Fruit fly (Drosophila melanogaster) whole organism, embryonic: ENCODE results near the gene scpr-B.
A peak's percentile ranks its signal among the peaks of the same experiment; 100 is the strongest.

ENCODE experiments used
- Asciz ChIP-seq: fragments of 200-800 bp; sonication (Bioruptor generic); optimal IDR thresholded peaks from 2 replicates; lab custom pipeline; 2017; ENCODE audit warnings: missing biosample characterization, mild to moderate bottlenecking, missing genetic modification characterization, missing genetic modification reagents
- BEAF-32 ChIP-seq: fragments of 200-800 bp; sonication (Bioruptor generic); optimal IDR thresholded peaks from 3 replicates; lab custom pipeline; 2017; ENCODE audit warnings: missing biosample characterization, missing genetic modification characterization, mild to moderate bottlenecking, moderate library complexity, missing genetic modification reagents
- CG10543 ChIP-seq: fragments of 200-800 bp; sonication (Bioruptor generic); optimal IDR thresholded peaks from 3 replicates; lab custom pipeline; 2017; ENCODE audit warnings: missing biosample characterization, mild to moderate bottlenecking, missing genetic modification characterization, moderate library complexity
- CG10979 ChIP-seq: fragments of 200-800 bp; sonication (Bioruptor generic); optimal IDR thresholded peaks from 2 replicates; lab custom pipeline; 2018; ENCODE audit warnings: missing biosample characterization, mild to moderate bottlenecking, missing genetic modification characterization, moderate library complexity
- CG11398 ChIP-seq: fragments of 200-800 bp; sonication (Bioruptor generic); optimal IDR thresholded peaks from 2 replicates; lab custom pipeline; 2016; ENCODE audit warnings: missing biosample characterization, missing genetic modification characterization
- CG12071 ChIP-seq: fragments of 200-800 bp; sonication (Bioruptor generic); optimal IDR thresholded peaks from 3 replicates; lab custom pipeline; 2018; ENCODE audit warnings: missing biosample characterization, mild to moderate bottlenecking, missing genetic modification characterization
- CG13296 ChIP-seq: fragments of 200-800 bp; sonication (Bioruptor generic); optimal IDR thresholded peaks from 3 replicates; lab custom pipeline; 2018; ENCODE audit warnings: missing biosample characterization, mild to moderate bottlenecking, missing genetic modification characterization
- CG13775 ChIP-seq: fragments of 200-800 bp; sonication (Bioruptor generic); optimal IDR thresholded peaks from 3 replicates; lab custom pipeline; 2017; ENCODE audit warnings: missing biosample characterization, mild to moderate bottlenecking, missing genetic modification characterization
- CG14710 ChIP-seq: fragments of 200-800 bp; sonication (Bioruptor generic); optimal IDR thresholded peaks from 3 replicates; lab custom pipeline; 2019; ENCODE audit warnings: missing biosample characterization, mild to moderate bottlenecking, missing genetic modification characterization, moderate library complexity
- CG15514 ChIP-seq: fragments of 200-800 bp; sonication (Bioruptor generic); optimal IDR thresholded peaks from 3 replicates; lab custom pipeline; 2017; ENCODE audit warnings: missing biosample characterization, missing genetic modification characterization, mild to moderate bottlenecking, moderate library complexity, missing genetic modification reagents
- CG16813 ChIP-seq: fragments of 200-800 bp; sonication (Bioruptor generic); IDR thresholded peaks from 3 replicates; pipeline ENCODE4 v1.3.6; 2022; ENCODE audit warnings: missing biosample characterization, missing genetic modification characterization; ENCODE audit not compliant: partially characterized antibody
- CG17912 ChIP-seq: fragments of 200-800 bp; sonication (Bioruptor generic); optimal IDR thresholded peaks from 2 replicates; lab custom pipeline; 2018; ENCODE audit warnings: missing biosample characterization, mild to moderate bottlenecking, missing genetic modification characterization
- CG18619 ChIP-seq: fragments of 200-800 bp; sonication (Bioruptor generic); optimal IDR thresholded peaks from 3 replicates; lab custom pipeline; 2017; ENCODE audit warnings: missing biosample characterization, mild to moderate bottlenecking, missing genetic modification characterization
- CG3065 ChIP-seq: fragments of 200-800 bp; sonication (Bioruptor generic); optimal IDR thresholded peaks from 2 replicates; lab custom pipeline; 2016; ENCODE audit warnings: missing biosample characterization, missing genetic modification characterization
- CG31441 ChIP-seq: fragments of 200-800 bp; sonication (Bioruptor generic); IDR thresholded peaks from 2 replicates; pipeline ENCODE4 v1.3.6; 2022; ENCODE audit warnings: missing biosample characterization, missing genetic modification characterization
- CG3847 ChIP-seq: fragments of 200-800 bp; sonication (Bioruptor generic); IDR thresholded peaks from 2 replicates; pipeline ENCODE4 v1.3.6; 2022; ENCODE audit warnings: missing biosample characterization, missing genetic modification characterization
- CG5180 ChIP-seq: fragments of 200-800 bp; sonication (Bioruptor generic); optimal IDR thresholded peaks from 3 replicates; lab custom pipeline; 2017; ENCODE audit warnings: missing biosample characterization, missing genetic modification characterization, mild to moderate bottlenecking, moderate library complexity, missing genetic modification reagents
- CG7987 ChIP-seq: fragments of 200-800 bp; sonication (Bioruptor generic); optimal IDR thresholded peaks from 2 replicates; lab custom pipeline; 2018; ENCODE audit warnings: missing biosample characterization, mild to moderate bottlenecking, missing genetic modification characterization, moderate library complexity
- CG8359 ChIP-seq: fragments of 200-800 bp; sonication (Bioruptor generic); optimal IDR thresholded peaks from 2 replicates; lab custom pipeline; 2017; ENCODE audit warnings: missing biosample characterization, mild to moderate bottlenecking, missing genetic modification characterization, borderline replicate concordance
- CG9609 ChIP-seq: fragments of 200-800 bp; sonication (Bioruptor generic); optimal IDR thresholded peaks from 3 replicates; lab custom pipeline; 2016; ENCODE audit warnings: missing biosample characterization, missing genetic modification characterization
- Dad ChIP-seq: fragments of 200-800 bp; sonication (Bioruptor generic); optimal IDR thresholded peaks from 3 replicates; lab custom pipeline; 2016; ENCODE audit warnings: missing biosample characterization, missing genetic modification characterization
- Drgx ChIP-seq: fragments of 200-800 bp; sonication (Bioruptor generic); IDR thresholded peaks from 2 replicates; pipeline ENCODE4 v1.3.6; 2022; ENCODE audit warnings: missing biosample characterization, missing genetic modification characterization
- E2f1 ChIP-seq: fragments of 200-800 bp; sonication (Bioruptor generic); IDR thresholded peaks from 2 replicates; pipeline ENCODE4 v1.3.6; 2022; ENCODE audit warnings: missing biosample characterization, missing genetic modification characterization
- H15 ChIP-seq: fragments of 200-800 bp; sonication (Bioruptor generic); IDR thresholded peaks from 3 replicates; pipeline ENCODE4 v1.3.6; 2022; ENCODE audit warnings: missing biosample characterization, missing genetic modification characterization
- Hsf ChIP-seq: fragments of 200-800 bp; sonication (Bioruptor generic); optimal IDR thresholded peaks from 3 replicates; lab custom pipeline; 2016; ENCODE audit warnings: missing biosample characterization, missing genetic modification characterization
- Mes4 ChIP-seq: fragments of 200-800 bp; sonication (Bioruptor generic); optimal IDR thresholded peaks from 2 replicates; lab custom pipeline; 2016; ENCODE audit warnings: missing biosample characterization, missing genetic modification characterization
- NK7.1 ChIP-seq: fragments of 200-800 bp; sonication (Bioruptor generic); optimal IDR thresholded peaks from 3 replicates; lab custom pipeline; 2016; ENCODE audit warnings: missing biosample characterization, missing genetic modification characterization
- Optix ChIP-seq: fragments of 200-800 bp; sonication (Bioruptor generic); IDR thresholded peaks from 3 replicates; pipeline ENCODE4 v1.3.6; 2022; ENCODE audit warnings: missing biosample characterization, missing genetic modification characterization
- Poxn ChIP-seq: fragments of 200-800 bp; sonication (Bioruptor generic); IDR thresholded peaks from 2 replicates; pipeline ENCODE4 v1.3.6; 2022; ENCODE audit warnings: missing biosample characterization, missing genetic modification characterization
- Sox100B ChIP-seq: fragments of 200-800 bp; sonication (Bioruptor generic); optimal IDR thresholded peaks from 3 replicates; lab custom pipeline; 2018; ENCODE audit warnings: missing biosample characterization, mild to moderate bottlenecking, missing genetic modification characterization
- Ssrp ChIP-seq: fragments of 200-800 bp; sonication (Bioruptor generic); optimal IDR thresholded peaks from 2 replicates; lab custom pipeline; 2018; ENCODE audit warnings: missing biosample characterization, mild to moderate bottlenecking, missing genetic modification characterization, moderate library complexity
- Stat92E ChIP-seq, 3 experiments: fragments of >200 bp in 2 of 3; fragments of 200-800 bp in 1 of 3; sonication (Bioruptor generic) in 1 of 3; optimal IDR thresholded peaks; 2 replicates each; lab custom pipeline; 2017 to 2019; ENCODE audit warnings: missing biosample characterization in 3 of 3, missing genetic modification characterization in 3 of 3, mild to moderate bottlenecking in 1 of 3, moderate library complexity in 1 of 3
- YL-1 ChIP-seq: fragments of 200-800 bp; sonication (Bioruptor generic); optimal IDR thresholded peaks from 3 replicates; lab custom pipeline; 2017; ENCODE audit warnings: missing biosample characterization, mild to moderate bottlenecking, missing genetic modification characterization
- ash1 ChIP-seq: fragments of 200-800 bp; sonication (Bioruptor generic); optimal IDR thresholded peaks from 2 replicates; lab custom pipeline; 2018; ENCODE audit warnings: missing biosample characterization, mild to moderate bottlenecking, missing genetic modification characterization
- corto ChIP-seq: fragments of 200-800 bp; sonication (Bioruptor generic); optimal IDR thresholded peaks from 2 replicates; lab custom pipeline; 2016; ENCODE audit warnings: missing biosample characterization, mild to moderate bottlenecking, missing genetic modification characterization, moderate library complexity
- croc ChIP-seq: fragments of 200-800 bp; sonication (Bioruptor generic); conservative IDR thresholded peaks from 3 replicates; pipeline ENCODE4 v1.3.6; 2022; ENCODE audit warnings: missing biosample characterization, missing genetic modification characterization
- ewg ChIP-seq: fragments of 200-800 bp; sonication (Bioruptor generic); optimal IDR thresholded peaks from 3 replicates; lab custom pipeline; 2017; ENCODE audit warnings: mild to moderate bottlenecking, missing biosample characterization, missing genetic modification reagents, missing genetic modification characterization
- gem ChIP-seq: fragments of 200-800 bp; sonication (Bioruptor generic); optimal IDR thresholded peaks from 2 replicates; lab custom pipeline; 2019; ENCODE audit warnings: missing biosample characterization, mild to moderate bottlenecking, missing genetic modification characterization, moderate library complexity
- gfzf ChIP-seq: fragments of 200-800 bp; sonication (Bioruptor generic); optimal IDR thresholded peaks from 2 replicates; lab custom pipeline; 2016; ENCODE audit warnings: missing biosample characterization, mild to moderate bottlenecking, missing genetic modification characterization, moderate library complexity
- lbe ChIP-seq: fragments of 200-800 bp; sonication (Bioruptor generic); optimal IDR thresholded peaks from 2 replicates; lab custom pipeline; 2016; ENCODE audit warnings: missing biosample characterization, mild to moderate bottlenecking, missing genetic modification characterization
- lmd ChIP-seq: fragments of 200-800 bp; sonication (Bioruptor generic); IDR thresholded peaks from 2 replicates; pipeline ENCODE4 v1.3.6; 2022; ENCODE audit warnings: missing biosample characterization, missing genetic modification characterization
- org-1 ChIP-seq: fragments of 200-800 bp; sonication (Bioruptor generic); optimal IDR thresholded peaks from 2 replicates; lab custom pipeline; 2017; ENCODE audit warnings: missing biosample characterization, missing genetic modification characterization
- pb ChIP-seq: fragments of 200-800 bp; sonication (Bioruptor generic); optimal IDR thresholded peaks from 3 replicates; lab custom pipeline; 2016; ENCODE audit warnings: missing biosample characterization, missing genetic modification characterization
- pho ChIP-seq: fragments of 200-800 bp; sonication (Bioruptor generic); optimal IDR thresholded peaks from 2 replicates; lab custom pipeline; 2016; ENCODE audit warnings: missing biosample characterization, missing genetic modification characterization
- pnt ChIP-seq: fragments of 200-800 bp; sonication (Bioruptor generic); optimal IDR thresholded peaks from 3 replicates; lab custom pipeline; 2016; ENCODE audit warnings: missing biosample characterization, missing genetic modification characterization
- pzg ChIP-seq: fragments of 200-800 bp; sonication (Bioruptor generic); optimal IDR thresholded peaks from 3 replicates; lab custom pipeline; 2018; ENCODE audit warnings: missing biosample characterization, mild to moderate bottlenecking, missing genetic modification characterization, moderate library complexity
- sim ChIP-seq: fragments of 200-800 bp; sonication (Bioruptor generic); IDR thresholded peaks from 2 replicates; pipeline ENCODE4 v1.3.6; 2022; ENCODE audit warnings: missing biosample characterization, missing genetic modification characterization
- sqz ChIP-seq: fragments of 200-800 bp; sonication (Bioruptor generic); optimal IDR thresholded peaks from 3 replicates; lab custom pipeline; 2018; ENCODE audit warnings: missing biosample characterization, mild to moderate bottlenecking, missing genetic modification characterization
- ssp ChIP-seq: fragments of 200-800 bp; sonication (Bioruptor generic); IDR thresholded peaks from 2 replicates; pipeline ENCODE4 v1.3.6; 2022; ENCODE audit warnings: missing biosample characterization, missing genetic modification characterization
- tgo ChIP-seq: fragments of 200-800 bp; sonication (Bioruptor generic); IDR thresholded peaks from 3 replicates; pipeline ENCODE4 v1.3.6; 2022; ENCODE audit warnings: missing biosample characterization, missing genetic modification characterization
- wor ChIP-seq: fragments of 200-800 bp; sonication (Bioruptor generic); IDR thresholded peaks from 2 replicates; pipeline ENCODE4 v1.3.6; 2022; ENCODE audit warnings: missing biosample characterization, missing genetic modification characterization

The scpr-B gene

dm6 chr3R:11216156-11216630 is 24.6 kb downstream of the scpr-B start, which contains the start of the genes RpS25 and CG4820 (continued):
- TF ChIP-seq sqz (peak; percentile 91), CG18619 (GFP tag; lab: Kevin White, UChicago) (peak; percentile 95), wor (GFP tag; lab: Robert Waterston, UW) (0 out of 2 replicates have a peak, but pooled peaks have one; percentile 44), CG13296 (GFP tag; lab: Kevin White, UChicago) (peak; percentile 95), org-1 (GFP tag; lab: Kevin White, UChicago) (peak; percentile 93), CG31441 (GFP tag; lab: Robert Waterston, UW) (peak; percentile 89), E2f1 (GFP tag; lab: Robert Waterston, UW) (peak; percentile 78), CG9609 (GFP tag; lab: Kevin White, UChicago) (peak; percentile 89), gem (tag; lab: Kevin White, UChicago) (peak; percentile 80), Dad (peak; percentile 93), gfzf (peak; percentile 97), CG10543 (GFP tag; lab: Kevin White, UChicago) (peak; percentile 97), YL-1 (GFP tag; lab: Kevin White, UChicago) (peak; percentile 99), Optix (peak; percentile 81), pnt (GFP tag; lab: Kevin White, UChicago) (peak; percentile 28), sim (GFP tag; lab: Robert Waterston, UW) (peak; percentile 71), CG11398 (peak; percentile 92), NK7.1 (peak; percentile 88), CG3065 (GFP tag; lab: Kevin White, UChicago) (peak; percentile 74), Mes4 (GFP tag; lab: Kevin White, UChicago) (peak; percentile 97), Stat92E (GFP tag; optimal IDR thresholded peaks at IDR 0.05; lab: Kevin White, UChicago) (peak in 1 of 3 experiments; percentile 66), ash1 (GFP tag; lab: Kevin White, UChicago) (peak; percentile 93), pho (peak; percentile 94), lbe (GFP tag; lab: Kevin White, UChicago) (peak; percentile 82), Ssrp (peak; percentile 81), CG12071 (GFP tag; lab: Kevin White, UChicago) (peak; percentile 94), CG3847 (peak; percentile 95), pb (GFP tag; lab: Kevin White, UChicago) (peak; percentile 93), CG13775 (peak; percentile 97), Drgx (peak; percentile 60), pzg (GFP tag; lab: Kevin White, UChicago) (peak; percentile 98), lmd (GFP tag; lab: Robert Waterston, UW) (peak; percentile 72), CG16813 (GFP tag; lab: Robert Waterston, UW) (peak; percentile 87), Hsf (peak; percentile 92), tgo (GFP tag; lab: Robert Waterston, UW) (peak; percentile 88)

dm6 chr3R:11214449-11214950 is 26.3 kb downstream of the scpr-B start, which contains the start of gene ZnT86D:
TSS of gene ZnT86D (minus strand) at chr3R:11214539.
- TF ChIP-seq Sox100B (GFP tag; lab: Kevin White, UChicago) (peak; percentile 72), CG14710 (peak; percentile 86), Asciz (GFP tag; lab: Kevin White, UChicago) (peak; percentile 5), H15 (GFP tag; lab: Robert Waterston, UW) (no peak), CG7987 (peak; percentile 4), corto (GFP tag; lab: Kevin White, UChicago) (no peak), BEAF-32 (GFP tag; lab: Kevin White, UChicago) (peak; percentile 44), Poxn (GFP tag; lab: Robert Waterston, UW) (no peak), CG5180 (GFP tag; lab: Kevin White, UChicago) (peak; percentile 36), croc (GFP tag; lab: Robert Waterston, UW) (0 out of 3 replicates have a peak, but pooled peaks have one; percentile 33), ewg (peak; percentile 10), CG17912 (GFP tag; lab: Kevin White, UChicago) (peak; percentile 2), ssp (no peak), CG10979 (peak; percentile 48), CG8359 (GFP tag; lab: Kevin White, UChicago) (no peak), CG15514 (GFP tag; lab: Kevin White, UChicago) (peak; percentile 61), CG3065 (GFP tag; lab: Kevin White, UChicago) (no peak)
